Fruit fly (Drosophila melanogaster) whole organism, wandering third instar larva: ENCODE data around the gene Gtpx.

ENCODE experiments used
- Abd-B ChIP-seq: fragments of >200 bp; optimal IDR thresholded peaks from 2 replicates; lab custom pipeline; 2017; ENCODE audit warnings: missing biosample characterization, missing genetic modification characterization
- CG9705 ChIP-seq: fragments of 200-800 bp; sonication (Bioruptor generic); optimal IDR thresholded peaks from 2 replicates; lab custom pipeline; 2018; ENCODE audit warnings: missing biosample characterization, mild to moderate bottlenecking, missing genetic modification characterization
- CrebA ChIP-seq: fragments of 200-800 bp; sonication (Bioruptor generic); optimal IDR thresholded peaks from 2 replicates; lab custom pipeline; 2016; ENCODE audit warnings: missing biosample characterization, mild to moderate bottlenecking, missing genetic modification characterization, borderline replicate concordance
- Dif ChIP-seq: fragments of 200-275, 200-300 bp; sonication (Bioruptor generic); optimal IDR thresholded peaks from 2 replicates; lab custom pipeline; 2018; ENCODE audit warnings: missing biosample characterization, missing genetic modification characterization; ENCODE audit not compliant: partially characterized antibody
- GATAd ChIP-seq: sonication (Bioruptor generic); optimal IDR thresholded peaks from 2 replicates; lab custom pipeline; 2016; ENCODE audit warnings: missing biosample characterization, missing genetic modification characterization
- HLH106 ChIP-seq: fragments of 200-800 bp; optimal IDR thresholded peaks from 3 replicates; lab custom pipeline; 2019; ENCODE audit warnings: missing biosample characterization, mild to moderate bottlenecking, missing genetic modification characterization, moderate library complexity
- Hnf4 ChIP-seq: fragments of 200-800 bp; sonication (Bioruptor generic); optimal IDR thresholded peaks from 2 replicates; lab custom pipeline; 2016; ENCODE audit warnings: missing biosample characterization, mild to moderate bottlenecking, missing genetic modification characterization
- Hr83 ChIP-seq: fragments of 200-300 bp; sonication (Bioruptor generic); optimal IDR thresholded peaks from 2 replicates; lab custom pipeline; 2016; ENCODE audit warnings: missing biosample characterization, mild to moderate bottlenecking, missing genetic modification characterization, moderate library complexity; ENCODE audit not compliant: poor library complexity, severe bottlenecking
- Jra ChIP-seq: sonication (Bioruptor generic); optimal IDR thresholded peaks from 2 replicates; lab custom pipeline; 2016; ENCODE audit warnings: missing biosample characterization, missing genetic modification characterization
- Myc ChIP-seq: fragments of >200 bp; optimal IDR thresholded peaks from 2 replicates; lab custom pipeline; 2017
- N ChIP-seq: fragments of >200 bp; optimal IDR thresholded peaks from 2 replicates; lab custom pipeline; 2018; ENCODE audit warnings: missing biosample characterization, missing external identifiers, missing genetic modification characterization
- OdsH ChIP-seq: fragments of 200-800 bp; sonication (Bioruptor generic); optimal IDR thresholded peaks from 2 replicates; lab custom pipeline; 2016; ENCODE audit warnings: missing biosample characterization, mild to moderate bottlenecking, missing genetic modification characterization
- Rel ChIP-seq, 2 experiments: fragments of 200-800 bp; sonication (Bioruptor generic) in 1 of 2; optimal IDR thresholded peaks; 2 replicates in 1 of 2; 3 replicates in 1 of 2; lab custom pipeline; 2016 to 2019; ENCODE audit warnings: mild to moderate bottlenecking in 2 of 2, missing biosample characterization in 2 of 2, missing genetic modification characterization in 2 of 2, moderate library complexity in 1 of 2
- Sp1 ChIP-seq: fragments of 200-800 bp; sonication (Bioruptor generic); optimal IDR thresholded peaks from 3 replicates; lab custom pipeline; 2019; ENCODE audit warnings: missing biosample characterization, mild to moderate bottlenecking, missing genetic modification characterization, moderate library complexity
- Vsx2 ChIP-seq: fragments of 200-300, 225-300 bp; sonication (Bioruptor generic); optimal IDR thresholded peaks from 2 replicates; lab custom pipeline; 2018; ENCODE audit warnings: missing biosample characterization, missing genetic modification characterization; ENCODE audit not compliant: partially characterized antibody
- br ChIP-seq: fragments of 200-800 bp; sonication (Bioruptor generic); optimal IDR thresholded peaks from 2 replicates; lab custom pipeline; 2016; ENCODE audit warnings: missing biosample characterization, missing genetic modification characterization
- brk ChIP-seq: fragments of 200-800 bp; sonication (Bioruptor generic); optimal IDR thresholded peaks from 2 replicates; lab custom pipeline; 2016; ENCODE audit warnings: missing biosample characterization, mild to moderate bottlenecking, missing genetic modification characterization
- dsf ChIP-seq: sonication (Bioruptor generic); optimal IDR thresholded peaks from 2 replicates; lab custom pipeline; 2016; ENCODE audit warnings: missing biosample characterization, missing genetic modification characterization, borderline replicate concordance
- ey ChIP-seq: fragments of 200-800 bp; sonication (Bioruptor generic); optimal IDR thresholded peaks from 2 replicates; lab custom pipeline; 2016; ENCODE audit warnings: missing biosample characterization, missing genetic modification characterization
- foxo ChIP-seq, 2 experiments: fragments of 200-800 bp; sonication (Bioruptor generic); optimal IDR thresholded peaks; 2 replicates in 1 of 2; 3 replicates in 1 of 2; lab custom pipeline; 2016 to 2017; ENCODE audit warnings: missing biosample characterization in 2 of 2, missing genetic modification characterization in 2 of 2
- h ChIP-seq: fragments of 200-800 bp; sonication (Bioruptor generic); optimal IDR thresholded peaks from 3 replicates; lab custom pipeline; 2016; ENCODE audit warnings: missing biosample characterization, mild to moderate bottlenecking, missing genetic modification characterization
- jim ChIP-seq: fragments of 175-275, 200-325 bp; sonication (Bioruptor generic); optimal IDR thresholded peaks from 2 replicates; lab custom pipeline; 2016; ENCODE audit warnings: missing biosample characterization, mild to moderate bottlenecking, missing genetic modification characterization
- lola ChIP-seq: fragments of >200 bp; optimal IDR thresholded peaks from 2 replicates; lab custom pipeline; 2017; ENCODE audit warnings: missing biosample characterization, missing genetic modification characterization
- pan ChIP-seq: fragments of >200 bp; optimal IDR thresholded peaks from 2 replicates; lab custom pipeline; 2017
- psq ChIP-seq: fragments of 200-800 bp; sonication (Bioruptor generic); optimal IDR thresholded peaks from 3 replicates; lab custom pipeline; 2017; ENCODE audit warnings: missing biosample characterization, mild to moderate bottlenecking, missing genetic modification characterization, moderate library complexity
- rgr ChIP-seq: fragments of 200-800 bp; sonication (Bioruptor generic); optimal IDR thresholded peaks from 3 replicates; lab custom pipeline; 2016; ENCODE audit warnings: missing biosample characterization, mild to moderate bottlenecking, missing genetic modification characterization
- sage ChIP-seq: fragments of 200-800 bp; sonication (Bioruptor generic); optimal IDR thresholded peaks from 2 replicates; lab custom pipeline; 2016; ENCODE audit warnings: missing biosample characterization, mild to moderate bottlenecking, missing genetic modification characterization
- sv ChIP-seq: fragments of 200-800 bp; sonication (Bioruptor generic); optimal IDR thresholded peaks from 3 replicates; lab custom pipeline; 2016; ENCODE audit warnings: missing biosample characterization, missing genetic modification characterization
- usp ChIP-seq: fragments of >200 bp; optimal IDR thresholded peaks from 2 replicates; lab custom pipeline; 2017; ENCODE audit warnings: missing biosample characterization, missing genetic modification characterization
- woc ChIP-seq: sonication (Bioruptor generic); optimal IDR thresholded peaks from 2 replicates; lab custom pipeline; 2016; ENCODE audit warnings: missing biosample characterization, mild to moderate bottlenecking, missing genetic modification characterization

Gene Gtpx

dm6 chr3L:3336368-3337164, 10.5 kb downstream of the Gtpx start, which contains the start of the genes Drsl6 and kst:
Gene Drsl6, minus strand, starts transcription at chr3L:3336418.
Gene kst, plus strand, starts transcription at chr3L:3336860.
- TF ChIP-seq sage (GFP tag; lab: Kevin White, UChicago) (no peak), Hr83 (peak; percentile 67), Hnf4 (GFP tag; lab: Kevin White, UChicago) (peak; percentile 16), Jra (GFP tag; lab: Kevin White, UChicago) (no peak), usp (no peak), GATAd (GFP tag; lab: Kevin White, UChicago) (no peak), woc (GFP tag; lab: Kevin White, UChicago) (no peak), sv (peak; percentile 19), Abd-B (GFP tag; lab: Kevin White, UChicago) (no peak), h (GFP tag; lab: Kevin White, UChicago) (peak; percentile 13), rgr (peak; percentile 19), Sp1 (peak; percentile 47), ey (GFP tag; lab: Kevin White, UChicago) (no peak), CrebA (GFP tag; lab: Kevin White, UChicago) (no peak), jim (peak; percentile 80), Vsx2 (GFP tag; lab: Kevin White, UChicago) (peak; percentile 52), HLH106 (tag; lab: Kevin White, UChicago) (peak; percentile 23), CG9705 (GFP tag; lab: Kevin White, UChicago) (no peak), foxo (GFP tag; optimal IDR thresholded peaks at IDR 0.05; lab: Kevin White, UChicago) (no peak), Dif (peak; percentile 59), Rel (GFP tag; optimal IDR thresholded peaks at IDR 0.05; lab: Kevin White, UChicago) (no peak), Rel (tag; optimal IDR thresholded peaks at IDR 0.05; lab: Kevin White, UChicago) (peak; percentile 27), psq (GFP tag; lab: Kevin White, UChicago) (no peak)
- TF ChIP-seq, all 38 proteins: peak for 11

- TF ChIP-seq N = no peak
- TF ChIP-seq Vsx2 (GFP tag; lab: Kevin White, UChicago) = peak; percentile 29
- TF ChIP-seq psq (GFP tag; lab: Kevin White, UChicago) = peak; percentile 99
These were observed 11.4 kb downstream of the Gtpx start for dm6 chr3L:3337345-3337928.

DNA sequence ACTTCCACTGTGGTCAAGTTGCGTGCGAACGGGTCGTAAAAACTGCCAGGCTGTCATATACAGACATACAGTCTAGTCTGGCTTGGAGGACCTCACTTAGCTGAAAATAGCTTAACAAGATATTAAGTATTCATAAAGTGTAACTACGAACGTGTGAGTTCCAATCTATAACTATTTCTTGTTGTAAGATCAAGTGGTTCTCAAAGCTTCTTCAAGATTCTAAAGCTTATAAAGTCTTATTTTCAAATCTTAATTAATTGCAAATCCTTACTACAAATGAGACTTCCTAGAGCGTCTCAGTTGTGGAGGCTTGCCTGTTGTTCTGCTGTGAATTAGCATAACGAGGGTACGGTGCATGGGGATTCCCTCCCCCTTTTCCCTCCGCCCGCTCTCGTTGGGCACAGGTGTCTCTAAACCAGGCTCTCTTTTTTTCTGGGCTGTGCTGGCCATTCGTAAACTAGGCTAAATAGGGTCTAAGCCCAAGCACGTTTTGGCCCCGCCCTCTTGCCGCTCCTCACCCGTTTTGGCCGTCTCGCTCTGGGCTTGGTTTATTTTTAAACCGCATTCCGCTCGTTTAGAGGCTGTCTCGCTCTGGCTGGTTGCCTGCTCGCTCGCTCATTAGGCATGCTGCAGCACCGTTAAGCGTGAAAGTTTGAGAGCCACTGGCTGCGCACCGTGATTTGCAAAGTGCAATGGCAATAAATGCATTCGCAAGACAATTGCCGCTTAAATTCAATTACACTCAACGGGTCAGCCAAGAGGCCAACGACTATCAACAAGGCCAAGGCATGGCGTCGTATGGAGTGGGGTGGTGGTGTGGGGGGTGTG, 12.2 kb downstream of the Gtpx start:
- TF ChIP-seq foxo (GFP tag; optimal IDR thresholded peaks at IDR 0.05; lab: Kevin White, UChicago) (no peak), br (GFP tag; lab: Kevin White, UChicago) (no peak), brk (GFP tag; lab: Kevin White, UChicago) (no peak), OdsH (GFP tag; lab: Kevin White, UChicago) (no peak), Myc (lab: Kevin White, UChicago) (no peak), pan (lab: Kevin White, UChicago) (no peak), dsf (GFP tag; lab: Kevin White, UChicago) (no peak), CrebA (GFP tag; lab: Kevin White, UChicago) (no peak), Rel (GFP tag; optimal IDR thresholded peaks at IDR 0.05; lab: Kevin White, UChicago) (no peak), Rel (tag; optimal IDR thresholded peaks at IDR 0.05; lab: Kevin White, UChicago) (no peak), N (no peak)
- TF ChIP-seq, all 38 proteins: peak for 0

DNA sequence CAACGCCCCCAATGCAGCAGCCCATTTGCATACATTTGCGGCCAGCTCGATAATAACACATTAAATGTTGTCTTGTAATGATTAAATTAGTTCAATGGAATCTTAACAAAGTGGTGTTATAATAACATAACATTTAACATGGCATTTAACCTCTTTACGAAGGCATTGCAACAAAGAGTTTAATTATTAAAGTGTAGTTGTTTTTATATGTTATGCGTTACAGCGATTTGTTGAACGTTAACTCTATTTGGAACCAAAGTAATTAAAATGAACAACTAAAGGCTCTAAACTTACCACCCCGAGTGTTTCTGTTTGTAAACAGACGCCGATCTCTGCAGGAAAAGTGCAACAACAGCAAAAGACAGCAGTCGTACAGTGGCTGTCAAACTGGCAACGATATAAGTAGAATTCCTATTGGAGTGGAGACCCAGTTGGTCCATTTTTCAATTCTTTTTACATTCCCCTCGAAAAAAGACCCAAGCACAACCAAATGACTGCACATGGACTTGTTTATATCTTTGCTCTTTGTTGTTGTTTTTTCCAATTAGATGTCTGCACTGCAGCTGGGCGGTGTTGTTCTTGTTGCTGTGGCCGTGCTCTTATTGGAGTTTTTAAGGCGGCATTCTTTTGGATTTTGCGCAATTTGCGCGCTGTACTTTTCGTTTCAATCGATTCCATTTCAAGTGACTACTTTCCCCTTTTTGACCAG, 13.0 kb downstream of the Gtpx start:
- TF ChIP-seq Hr83 (no peak), br (GFP tag; lab: Kevin White, UChicago) (no peak), brk (GFP tag; lab: Kevin White, UChicago) (no peak), lola (GFP tag; lab: Kevin White, UChicago) (no peak)
